Worm (Caenorhabditis elegans): Measurements from ENCODE around the gene rcq-5.
A peak's percentile ranks its signal among the peaks of the same experiment; 100 is the strongest.

Gene rcq-5

DNA sequence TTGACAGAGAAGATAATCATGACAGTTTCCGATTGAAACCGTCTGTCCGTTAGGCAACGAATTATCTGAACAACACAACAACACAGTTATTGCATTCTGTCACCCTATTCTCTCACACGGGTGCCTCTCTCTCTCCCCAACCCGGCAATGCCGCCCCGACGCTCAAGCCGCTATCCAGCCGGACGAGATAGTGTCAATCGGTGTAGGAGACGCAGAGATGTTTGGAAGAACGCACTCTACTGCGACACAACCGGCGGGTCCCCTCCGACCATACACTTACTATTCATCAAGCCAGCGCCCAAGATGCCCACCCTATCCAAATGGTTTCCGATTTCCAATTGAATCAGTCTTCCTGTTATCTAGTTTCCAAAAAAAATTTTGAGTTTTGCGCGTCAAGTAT lies 47.6 kb downstream of the rcq-5 start:
- no peak for TF ChIP-seq W03F9.2 (tag; optimal IDR thresholded peaks at IDR 0.05)
- TF ChIP-seq dao-5 (tag; optimal IDR thresholded peaks at IDR 0.05): no peak
- TF ChIP-seq him-1 (tag; optimal IDR thresholded peaks at IDR 0.05): no peak

DNA sequence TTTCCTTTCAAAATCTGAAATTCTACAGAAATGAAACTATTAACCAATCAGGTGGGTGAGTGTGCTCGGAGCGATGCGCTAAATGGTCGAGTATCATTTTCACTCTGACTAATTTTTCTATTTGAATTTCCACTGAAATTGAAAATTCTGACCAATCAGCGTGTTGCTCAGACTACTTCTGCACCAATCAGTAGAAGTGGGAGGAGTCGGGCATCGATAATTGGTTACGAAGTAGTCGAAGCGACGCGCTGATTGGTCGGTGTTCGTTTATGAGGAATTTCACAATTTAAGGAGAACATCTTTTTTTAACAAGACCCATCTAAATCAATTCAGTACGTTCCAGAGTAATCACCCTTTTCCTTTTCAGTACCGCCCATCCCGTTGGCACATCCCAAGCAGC lies 48.6 kb downstream of the rcq-5 start:
- TF ChIP-seq W03F9.2 (tag; optimal IDR thresholded peaks at IDR 0.05) (no peak), him-1 (tag; optimal IDR thresholded peaks at IDR 0.05) (no peak), dao-5 (tag; optimal IDR thresholded peaks at IDR 0.05) (no peak)

ce11 chrIII:4007017-4007416 lies 50.8 kb downstream of the rcq-5 start:
- TF ChIP-seq him-1 (tag; optimal IDR thresholded peaks at IDR 0.05) (no peak), dao-5 (tag; optimal IDR thresholded peaks at IDR 0.05) (no peak), W03F9.2 (tag; optimal IDR thresholded peaks at IDR 0.05) (no peak)

- TF ChIP-seq dao-5 (tag; optimal IDR thresholded peaks at IDR 0.05): no peak
- no peak for TF ChIP-seq W03F9.2 (tag; optimal IDR thresholded peaks at IDR 0.05)
- TF ChIP-seq him-1 (tag; optimal IDR thresholded peaks at IDR 0.05): no peak
Observed at ce11 chrIII:4005446-4006192, 52.2 kb downstream of the rcq-5 start, which contains the start of gene pxd-1. TSS of gene pxd-1 (plus strand) at chrIII:4006142.

ce11 chrIII:4004064-4004580 lies 53.7 kb downstream of the rcq-5 start, which contains the start of gene tif-1A:
TSS of gene tif-1A (minus strand) at chrIII:4004114.
- peak; percentile 81 for TF ChIP-seq W03F9.2 (tag; optimal IDR thresholded peaks at IDR 0.05)
- no peak for TF ChIP-seq dao-5 (tag; optimal IDR thresholded peaks at IDR 0.05)
- TF ChIP-seq him-1 (tag; optimal IDR thresholded peaks at IDR 0.05): peak; percentile 32
